Fruit fly (Drosophila melanogaster) whole organism, prepupa: ENCODE data around the gene Gr93b.

Source experiments
- CG32006 ChIP-seq: fragments of 200-800 bp; sonication (Bioruptor generic); optimal IDR thresholded peaks from 3 replicates; lab custom pipeline; 2017; ENCODE audit warnings: missing biosample characterization, mild to moderate bottlenecking, missing genetic modification characterization
- CG34406 ChIP-seq: fragments of 200-800 bp; sonication (Bioruptor generic); optimal IDR thresholded peaks from 3 replicates; lab custom pipeline; 2016; ENCODE audit warnings: missing biosample characterization, missing genetic modification characterization
- CG6276 ChIP-seq: fragments of 200-800 bp; sonication (Bioruptor generic); optimal IDR thresholded peaks from 2 replicates; lab custom pipeline; 2017; ENCODE audit warnings: missing biosample characterization, mild to moderate bottlenecking, missing genetic modification characterization
- CG6792 ChIP-seq: fragments of 200-800 bp; sonication (Bioruptor generic); optimal IDR thresholded peaks from 3 replicates; lab custom pipeline; 2016; ENCODE audit warnings: missing biosample characterization, missing genetic modification characterization
- CG7368 ChIP-seq: fragments of 200-800 bp; sonication (Bioruptor generic); optimal IDR thresholded peaks from 3 replicates; lab custom pipeline; 2016; ENCODE audit warnings: missing biosample characterization, missing genetic modification characterization
- CG8119 ChIP-seq: fragments of 200-800 bp; sonication (Bioruptor generic); IDR thresholded peaks from 3 replicates; pipeline ENCODE4 v1.3.6; 2022; ENCODE audit warnings: missing biosample characterization, missing genetic modification characterization
- CG8632 ChIP-seq: fragments of 200-800 bp; sonication (Bioruptor generic); optimal IDR thresholded peaks from 3 replicates; lab custom pipeline; 2016; ENCODE audit warnings: missing biosample characterization, missing genetic modification characterization
- Ets96B ChIP-seq: fragments of 200-800 bp; optimal IDR thresholded peaks from 2 replicates; lab custom pipeline; 2019; ENCODE audit warnings: missing biosample characterization, mild to moderate bottlenecking, missing genetic modification characterization, moderate library complexity
- Hr38 ChIP-seq: sonication (Bioruptor generic); optimal IDR thresholded peaks from 2 replicates; lab custom pipeline; 2016; ENCODE audit warnings: missing biosample characterization, missing genetic modification characterization
- Hr39 ChIP-seq: fragments of 200-800 bp; sonication (Bioruptor generic); optimal IDR thresholded peaks from 2 replicates; lab custom pipeline; 2016; ENCODE audit warnings: missing biosample characterization, missing genetic modification characterization
- Met ChIP-seq: fragments of 200-800 bp; sonication (Bioruptor generic); optimal IDR thresholded peaks from 3 replicates; lab custom pipeline; 2016; ENCODE audit warnings: missing biosample characterization, missing genetic modification characterization
- OdsH ChIP-seq: fragments of 200-800 bp; sonication (Bioruptor generic); optimal IDR thresholded peaks from 3 replicates; lab custom pipeline; 2016; ENCODE audit warnings: missing biosample characterization, missing genetic modification characterization
- Smox ChIP-seq: fragments of 200-800 bp; sonication (Bioruptor generic); optimal IDR thresholded peaks from 3 replicates; lab custom pipeline; 2016; ENCODE audit warnings: missing biosample characterization, missing genetic modification characterization
- Sox102F ChIP-seq: fragments of 200-800 bp; sonication (Bioruptor generic); optimal IDR thresholded peaks from 2 replicates; lab custom pipeline; 2016; ENCODE audit warnings: missing biosample characterization, mild to moderate bottlenecking, missing genetic modification characterization
- Sox14 ChIP-seq: fragments of 200-800 bp; sonication (Bioruptor generic); optimal IDR thresholded peaks from 3 replicates; lab custom pipeline; 2016; ENCODE audit warnings: missing biosample characterization, missing genetic modification characterization
- Sox15 ChIP-seq: fragments of 200-800 bp; sonication (Bioruptor generic); optimal IDR thresholded peaks from 3 replicates; lab custom pipeline; 2016; ENCODE audit warnings: missing biosample characterization, missing genetic modification characterization
- acj6 ChIP-seq: fragments of 200-800 bp; sonication (Bioruptor generic); optimal IDR thresholded peaks from 3 replicates; lab custom pipeline; 2016; ENCODE audit warnings: missing biosample characterization, missing genetic modification characterization
- cyc ChIP-seq: fragments of 200-800 bp; sonication (Bioruptor generic); optimal IDR thresholded peaks from 3 replicates; lab custom pipeline; 2016; ENCODE audit warnings: missing biosample characterization, missing genetic modification characterization
- dac ChIP-seq: fragments of 200-800 bp; sonication (Bioruptor generic); optimal IDR thresholded peaks from 2 replicates; lab custom pipeline; 2017; ENCODE audit warnings: missing biosample characterization, mild to moderate bottlenecking, missing genetic modification characterization
- esn ChIP-seq: fragments of 200-800 bp; sonication (Bioruptor generic); optimal IDR thresholded peaks from 2 replicates; lab custom pipeline; 2016; ENCODE audit warnings: missing biosample characterization, mild to moderate bottlenecking, missing genetic modification characterization, moderate library complexity
- fd59A ChIP-seq: fragments of 200-800 bp; sonication (Bioruptor generic); optimal IDR thresholded peaks from 2 replicates; lab custom pipeline; 2017; ENCODE audit warnings: missing biosample characterization, mild to moderate bottlenecking, missing genetic modification characterization, missing genetic modification reagents
- fkh ChIP-seq: fragments of 200-800 bp; sonication (Bioruptor generic); optimal IDR thresholded peaks from 3 replicates; lab custom pipeline; 2017; ENCODE audit warnings: missing biosample characterization, mild to moderate bottlenecking, missing genetic modification characterization, moderate library complexity
- lz ChIP-seq: fragments of 200-800 bp; sonication (Bioruptor generic); optimal IDR thresholded peaks from 3 replicates; lab custom pipeline; 2016; ENCODE audit warnings: missing biosample characterization, missing genetic modification characterization
- topi ChIP-seq: fragments of 200-800 bp; sonication (Bioruptor generic); optimal IDR thresholded peaks from 3 replicates; lab custom pipeline; 2016; ENCODE audit warnings: missing biosample characterization, missing genetic modification characterization

Gr93b gene

dm6 chr3R:21808622-21809347, 34.8 kb downstream of the Gr93b start (continued):
- TF ChIP-seq Ets96B (tag; lab: Kevin White, UChicago) (peak; percentile 35), Sox14 (GFP tag; lab: Kevin White, UChicago) (peak; percentile 12), topi (peak; percentile 17), CG7368 (peak; percentile 4), lz (GFP tag; lab: Kevin White, UChicago) (peak; percentile 25), Hr39 (no peak), Met (GFP tag; lab: Kevin White, UChicago) (peak; percentile 40), CG6276 (peak; percentile 8), esn (peak; percentile 52), Smox (GFP tag; lab: Kevin White, UChicago) (peak; percentile 25), Hr38 (GFP tag; lab: Kevin White, UChicago) (no peak)
- TF ChIP-seq, all 60 proteins: peak for 24

dm6 chr3R:21807264-21807663, 36.3 kb downstream of the Gr93b start:
- TF ChIP-seq CG8632 (GFP tag; lab: Kevin White, UChicago) = no peak

dm6 chr3R:21793760-21794159, 49.8 kb downstream of the Gr93b start:
- TF ChIP-seq OdsH (no peak), fd59A (GFP tag; lab: Kevin White, UChicago) (no peak), cyc (GFP tag; lab: Kevin White, UChicago) (no peak), acj6 (GFP tag; lab: Kevin White, UChicago) (no peak), CG32006 (GFP tag; lab: Kevin White, UChicago) (no peak), CG34406 (GFP tag; lab: Kevin White, UChicago) (no peak), CG8119 (no peak), Sox15 (GFP tag; lab: Kevin White, UChicago) (no peak), CG6792 (no peak), fkh (GFP tag; lab: Kevin White, UChicago) (no peak), dac (GFP tag; lab: Kevin White, UChicago) (no peak), Sox102F (GFP tag; lab: Kevin White, UChicago) (no peak)
